Fruit fly (Drosophila melanogaster) whole organism, prepupa: ENCODE results near the gene Hr38.

ENCODE experiments used
- eg ChIP-seq: fragments of 200-800 bp; sonication (Bioruptor generic); IDR thresholded peaks from 3 replicates; pipeline ENCODE4 v1.3.6; 2022; ENCODE audit warnings: missing biosample characterization, missing genetic modification characterization
- vri ChIP-seq: fragments of 200-800 bp; sonication (Bioruptor generic); optimal IDR thresholded peaks from 3 replicates; lab custom pipeline; 2016; ENCODE audit warnings: missing biosample characterization, mild to moderate bottlenecking, missing genetic modification characterization

DNA sequence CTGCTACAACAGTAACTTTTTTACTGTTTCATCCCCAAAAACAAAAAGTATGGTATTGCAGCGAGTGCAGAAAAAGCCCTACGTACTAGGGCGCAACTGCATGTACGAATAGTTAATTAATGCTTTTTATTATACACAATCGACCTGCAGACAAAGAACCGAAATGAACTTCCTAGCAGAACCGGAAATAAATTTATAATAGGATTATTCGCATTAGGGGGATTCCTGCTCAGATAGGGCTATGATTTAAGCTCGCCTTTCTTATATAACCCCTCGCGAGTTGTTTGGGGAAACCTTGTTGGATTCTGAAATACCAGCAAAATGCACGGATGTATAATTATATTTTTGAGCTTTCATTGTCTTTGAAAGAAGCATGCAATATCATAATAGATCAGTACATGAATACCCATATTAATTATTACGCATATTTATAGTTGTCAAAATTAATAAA is 32.7 kb downstream of the Hr38 start, which contains the start of gene Cen:
- no peak; the same call in 2 of the 3 replicates for TF ChIP-seq eg
- no peak for TF ChIP-seq vri (GFP tag; lab: Kevin White, UChicago)
